Fruit fly (Drosophila melanogaster) whole organism, embryonic: ENCODE data around the gene CG31609.
A peak's percentile ranks its signal among the peaks of the same experiment; 100 is the strongest.

Experiments
- Abd-B ChIP-seq: fragments of 200-800 bp; sonication (Bioruptor generic); optimal IDR thresholded peaks from 2 replicates; lab custom pipeline; 2018; ENCODE audit warnings: missing biosample characterization, mild to moderate bottlenecking, missing genetic modification characterization, moderate library complexity
- Atf-2 ChIP-seq: fragments of 200-800 bp; sonication (Bioruptor generic); optimal IDR thresholded peaks from 2 replicates; lab custom pipeline; 2016; ENCODE audit warnings: missing biosample characterization, missing genetic modification characterization
- CG10274 ChIP-seq: fragments of 200-800 bp; sonication (Bioruptor generic); optimal IDR thresholded peaks from 3 replicates; lab custom pipeline; 2017; ENCODE audit warnings: missing biosample characterization, mild to moderate bottlenecking, missing genetic modification characterization
- CG12104 ChIP-seq: fragments of 200-800 bp; sonication (Bioruptor generic); optimal IDR thresholded peaks from 3 replicates; lab custom pipeline; 2016; ENCODE audit warnings: missing biosample characterization, missing genetic modification characterization
- CG12391 ChIP-seq: fragments of 200-800 bp; sonication (Bioruptor generic); optimal IDR thresholded peaks from 3 replicates; lab custom pipeline; 2018; ENCODE audit warnings: missing biosample characterization, mild to moderate bottlenecking, missing genetic modification characterization, moderate library complexity
- CG15696 ChIP-seq: fragments of 200-800 bp; sonication (Bioruptor generic); optimal IDR thresholded peaks from 2 replicates; lab custom pipeline; 2019; ENCODE audit warnings: missing biosample characterization, mild to moderate bottlenecking, missing genetic modification characterization, moderate library complexity
- CG16779 ChIP-seq: fragments of 200-800 bp; sonication (Bioruptor generic); IDR thresholded peaks from 2 replicates; pipeline ENCODE4 v1.3.6; 2022; ENCODE audit warnings: missing biosample characterization, missing genetic modification characterization
- CG16815 ChIP-seq: fragments of 200-800 bp; sonication (Bioruptor generic); optimal IDR thresholded peaks from 3 replicates; lab custom pipeline; 2017; ENCODE audit warnings: missing biosample characterization, mild to moderate bottlenecking, missing genetic modification characterization
- CG17802 ChIP-seq: fragments of 200-800 bp; sonication (Bioruptor generic); optimal IDR thresholded peaks from 2 replicates; lab custom pipeline; 2018; ENCODE audit warnings: missing biosample characterization, mild to moderate bottlenecking, missing genetic modification characterization, moderate library complexity
- CG1792 ChIP-seq: fragments of 200-800 bp; sonication (Bioruptor generic); optimal IDR thresholded peaks from 2 replicates; lab custom pipeline; 2016; ENCODE audit warnings: missing biosample characterization, missing genetic modification characterization
- CG2129 ChIP-seq: fragments of 200-800 bp; sonication (Bioruptor generic); IDR thresholded peaks from 2 replicates; pipeline ENCODE4 v1.3.6; 2022; ENCODE audit warnings: missing biosample characterization, missing genetic modification characterization; ENCODE audit not compliant: partially characterized antibody
- CG4617 ChIP-seq: fragments of 200-800 bp; sonication (Bioruptor generic); optimal IDR thresholded peaks from 3 replicates; lab custom pipeline; 2016; ENCODE audit warnings: missing biosample characterization, missing genetic modification characterization, borderline replicate concordance
- CG5180 ChIP-seq: fragments of 200-800 bp; sonication (Bioruptor generic); optimal IDR thresholded peaks from 3 replicates; lab custom pipeline; 2017; ENCODE audit warnings: missing biosample characterization, missing genetic modification characterization, mild to moderate bottlenecking, moderate library complexity, missing genetic modification reagents
- CG6654 ChIP-seq: fragments of 200-800 bp; sonication (Bioruptor generic); optimal IDR thresholded peaks from 2 replicates; lab custom pipeline; 2017; ENCODE audit warnings: missing biosample characterization, mild to moderate bottlenecking, missing genetic modification characterization
- CTCF ChIP-seq: fragments of 200-800 bp; sonication (Bioruptor generic); optimal IDR thresholded peaks from 2 replicates; lab custom pipeline; 2017; ENCODE audit warnings: missing biosample characterization, mild to moderate bottlenecking, missing genetic modification characterization, moderate library complexity
- Deaf1 ChIP-seq: fragments of 200-800 bp; optimal IDR thresholded peaks from 3 replicates; lab custom pipeline; 2019; ENCODE audit warnings: missing biosample characterization, mild to moderate bottlenecking, missing genetic modification characterization, moderate library complexity
- Dip3 ChIP-seq: fragments of 200-800 bp; sonication (Bioruptor generic); optimal IDR thresholded peaks from 3 replicates; lab custom pipeline; 2016; ENCODE audit warnings: missing biosample characterization, missing genetic modification characterization
- Dll ChIP-seq: fragments of 200-800 bp; sonication (Bioruptor generic); IDR thresholded peaks from 4 replicates; pipeline ENCODE4 v1.3.6; 2022; ENCODE audit warnings: missing biosample characterization, missing genetic modification characterization; ENCODE audit not compliant: partially characterized antibody
- Ets65A ChIP-seq: fragments of 200-800 bp; sonication (Bioruptor generic); peaks from one replicate; lab custom pipeline; 2016; ENCODE audit warnings: missing biosample characterization, missing genetic modification characterization
- Hmr ChIP-seq: fragments of 200-800 bp; sonication (Bioruptor generic); optimal IDR thresholded peaks from 3 replicates; lab custom pipeline; 2017; ENCODE audit warnings: mild to moderate bottlenecking, missing biosample characterization, missing genetic modification reagents, missing genetic modification characterization
- Mad ChIP-seq: fragments of 200-800 bp; sonication (Bioruptor generic); optimal IDR thresholded peaks from 2 replicates; lab custom pipeline; 2016; ENCODE audit warnings: missing biosample characterization, missing genetic modification characterization
- Nf-YB ChIP-seq: fragments of 200-800 bp; sonication (Bioruptor generic); optimal IDR thresholded peaks from 3 replicates; lab custom pipeline; 2019; ENCODE audit warnings: missing biosample characterization, mild to moderate bottlenecking, missing genetic modification characterization, moderate library complexity
- Nf-YC ChIP-seq: fragments of 200-800 bp; optimal IDR thresholded peaks from 3 replicates; lab custom pipeline; 2019; ENCODE audit warnings: missing biosample characterization, mild to moderate bottlenecking, missing genetic modification characterization, moderate library complexity
- Stat92E ChIP-seq, 3 experiments: fragments of >200 bp in 2 of 3; fragments of 200-800 bp in 1 of 3; sonication (Bioruptor generic) in 1 of 3; optimal IDR thresholded peaks; 2 replicates each; lab custom pipeline; 2017 to 2019; ENCODE audit warnings: missing biosample characterization in 3 of 3, missing genetic modification characterization in 3 of 3, mild to moderate bottlenecking in 1 of 3, moderate library complexity in 1 of 3
- Xbp1 ChIP-seq: fragments of 200-800 bp; sonication (Bioruptor generic); optimal IDR thresholded peaks from 3 replicates; lab custom pipeline; 2016; ENCODE audit warnings: missing biosample characterization, mild to moderate bottlenecking, missing genetic modification characterization
- ab ChIP-seq: fragments of 200-800 bp; sonication (Bioruptor generic); optimal IDR thresholded peaks from 2 replicates; lab custom pipeline; 2016; ENCODE audit warnings: missing biosample characterization, missing genetic modification characterization
- br ChIP-seq: fragments of >200 bp; optimal IDR thresholded peaks from 2 replicates; lab custom pipeline; 2017
- disco-r ChIP-seq: fragments of 200-800 bp; sonication (Bioruptor generic); optimal IDR thresholded peaks from 2 replicates; lab custom pipeline; 2016; ENCODE audit warnings: missing biosample characterization, missing genetic modification characterization
- dmrt99B ChIP-seq: fragments of 200-800 bp; sonication (Bioruptor generic); optimal IDR thresholded peaks from 2 replicates; lab custom pipeline; 2018; ENCODE audit warnings: missing biosample characterization, mild to moderate bottlenecking, missing genetic modification characterization, moderate library complexity
- ems ChIP-seq: fragments of 200-800 bp; sonication (Bioruptor generic); optimal IDR thresholded peaks from 3 replicates; lab custom pipeline; 2016; ENCODE audit warnings: missing biosample characterization, missing genetic modification characterization
- kah ChIP-seq: fragments of 200-800 bp; sonication (Bioruptor generic); optimal IDR thresholded peaks from 2 replicates; lab custom pipeline; 2018; ENCODE audit warnings: missing biosample characterization, mild to moderate bottlenecking, missing genetic modification characterization
- maf-S ChIP-seq: fragments of 200-800 bp; sonication (Bioruptor generic); optimal IDR thresholded peaks from 2 replicates; lab custom pipeline; 2016; ENCODE audit warnings: missing biosample characterization, missing genetic modification characterization
- mld ChIP-seq: fragments of 200-800 bp; sonication (Bioruptor generic); IDR thresholded peaks from 3 replicates; pipeline ENCODE4 v1.3.6; 2022; ENCODE audit warnings: missing biosample characterization, missing genetic modification characterization; ENCODE audit not compliant: partially characterized antibody
- otp ChIP-seq: fragments of 200-800 bp; sonication (Bioruptor generic); IDR thresholded peaks from 3 replicates; pipeline ENCODE4, ENCODE4 v1.3.6; 2022; ENCODE audit warnings: missing biosample characterization, missing genetic modification characterization
- psq ChIP-seq: fragments of 200-800 bp; sonication (Bioruptor generic); optimal IDR thresholded peaks from 2 replicates; lab custom pipeline; 2017; ENCODE audit warnings: missing biosample characterization, missing genetic modification characterization
- tgo ChIP-seq: fragments of 200-800 bp; sonication (Bioruptor generic); IDR thresholded peaks from 3 replicates; pipeline ENCODE4 v1.3.6; 2022; ENCODE audit warnings: missing biosample characterization, missing genetic modification characterization
- tx ChIP-seq: fragments of 200-800 bp; sonication (Bioruptor generic); optimal IDR thresholded peaks from 2 replicates; lab custom pipeline; 2016; ENCODE audit warnings: missing biosample characterization, missing genetic modification characterization
- vfl ChIP-seq: fragments of 200-800 bp; sonication (Bioruptor generic); optimal IDR thresholded peaks from 2 replicates; lab custom pipeline; 2016; ENCODE audit warnings: missing biosample characterization, missing genetic modification characterization

Gene CG31609

DNA sequence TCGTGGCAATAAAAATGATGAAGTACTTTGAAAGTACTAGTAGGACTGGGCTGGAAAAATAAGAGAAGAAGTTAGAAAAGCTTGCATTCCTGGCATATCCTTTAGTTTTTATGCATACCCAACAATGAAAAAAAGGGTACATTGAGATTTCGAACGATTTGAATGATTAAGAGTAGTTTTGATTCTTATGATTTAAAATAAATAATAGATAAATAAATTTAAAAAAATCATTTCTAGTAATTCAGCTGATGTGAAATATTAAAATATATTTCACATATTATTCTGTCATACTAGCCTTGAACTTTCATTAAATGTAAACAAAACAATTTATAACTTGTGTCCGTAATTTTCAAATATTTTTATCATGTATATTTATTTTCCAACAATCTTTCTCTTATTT, at the start of gene CG31609:
Gene CG31609 (plus strand): TSS at position 301 of the 400 bp plus-strand sequence.
- TF ChIP-seq Atf-2 (GFP tag; lab: Kevin White, UChicago): no peak
- no peak for TF ChIP-seq CG12104 (GFP tag; lab: Kevin White, UChicago)
- no peak for TF ChIP-seq kah (GFP tag; lab: Kevin White, UChicago)
- TF ChIP-seq maf-S: no peak
- no peak for TF ChIP-seq CG16779
- no peak for TF ChIP-seq CG10274 (GFP tag; lab: Kevin White, UChicago)
- no peak for TF ChIP-seq CG15696 (tag; lab: Kevin White, UChicago)
- no peak for TF ChIP-seq disco-r (GFP tag; lab: Kevin White, UChicago)
- no peak for TF ChIP-seq Xbp1 (GFP tag; lab: Kevin White, UChicago)
- TF ChIP-seq Mad (GFP tag; lab: Kevin White, UChicago): no peak
- no peak for TF ChIP-seq CG17802
- TF ChIP-seq dmrt99B: no peak
- no peak for TF ChIP-seq tx (GFP tag; lab: Kevin White, UChicago)
- TF ChIP-seq ems: no peak
- TF ChIP-seq Dll (GFP tag; lab: Robert Waterston, UW): no peak
- TF ChIP-seq mld (GFP tag; lab: Robert Waterston, UW): no peak

DNA sequence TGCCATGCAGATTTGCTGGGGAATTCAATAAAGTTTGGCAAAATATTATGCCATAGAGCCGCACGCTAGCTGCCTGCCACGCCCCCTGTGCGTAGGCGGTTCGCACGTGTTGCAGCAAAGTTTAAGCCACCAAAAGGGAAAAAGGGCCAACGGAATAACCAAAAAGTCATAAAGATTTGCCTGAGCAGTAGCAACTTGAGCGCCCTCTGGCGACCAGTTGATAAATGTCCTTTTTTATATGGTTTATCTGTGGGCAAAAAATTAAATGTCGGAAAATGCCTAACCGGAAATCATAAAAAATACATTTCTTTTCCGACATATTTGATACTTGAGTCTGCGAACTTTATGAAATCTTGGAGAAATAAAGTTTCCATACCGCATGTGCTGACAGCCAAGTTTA, 30.2 kb upstream of the CG31609 start:
- peak; percentile 50 for TF ChIP-seq CTCF
- no peak for TF ChIP-seq CG12391 (tag; lab: Kevin White, UChicago)
- TF ChIP-seq otp (GFP tag; lab: Robert Waterston, UW): no peak
- TF ChIP-seq CG5180 (GFP tag; lab: Kevin White, UChicago): no peak
- TF ChIP-seq CG16815 (GFP tag; lab: Kevin White, UChicago): no peak
- TF ChIP-seq Ets65A (GFP tag; lab: Kevin White, UChicago): peak; percentile 11

DNA sequence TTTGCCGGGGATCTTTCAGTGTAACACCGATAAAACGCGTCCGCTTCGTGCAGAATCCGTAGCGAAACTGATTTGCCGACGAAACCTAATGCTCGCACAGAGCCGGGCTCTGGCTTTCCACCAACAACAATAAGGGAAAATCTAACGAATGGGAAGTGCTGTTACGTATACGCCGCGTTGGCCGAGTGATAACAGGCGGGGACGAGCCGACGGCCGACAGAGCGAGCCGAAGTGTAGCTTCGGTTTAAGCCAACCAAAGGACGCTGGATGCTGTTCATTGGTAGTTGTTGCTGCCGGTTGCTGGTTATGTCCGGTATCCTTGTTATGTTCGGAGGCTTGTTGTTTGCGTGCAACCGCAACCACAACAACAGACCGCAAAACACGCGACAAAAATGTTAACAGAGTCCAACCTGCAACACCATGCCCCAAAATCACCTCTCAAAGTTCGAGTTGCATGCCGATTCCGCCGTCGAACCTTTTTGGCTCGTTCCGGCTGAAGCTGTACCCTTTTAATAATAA, 26.2 kb upstream of the CG31609 start, which contains the start of gene DIP-zeta:
Gene DIP-zeta (minus strand): TSS at position 71 of the 519 bp plus-strand sequence.
- TF ChIP-seq tgo (GFP tag; lab: Robert Waterston, UW): no peak
- no peak for TF ChIP-seq psq
- TF ChIP-seq Nf-YB (GFP tag; lab: Kevin White, UChicago): peak; percentile 77
- peak; percentile 96 for TF ChIP-seq CG5180 (GFP tag; lab: Kevin White, UChicago)
- peak; percentile 17 for TF ChIP-seq Ets65A (GFP tag; lab: Kevin White, UChicago)
- TF ChIP-seq Nf-YC: peak; percentile 93
- TF ChIP-seq Stat92E (GFP tag; optimal IDR thresholded peaks at IDR 0.05; lab: Kevin White, UChicago): no peak
- TF ChIP-seq Deaf1 (tag; lab: Kevin White, UChicago): peak; percentile 94
- no peak for TF ChIP-seq Abd-B (GFP tag; lab: Kevin White, UChicago)

DNA sequence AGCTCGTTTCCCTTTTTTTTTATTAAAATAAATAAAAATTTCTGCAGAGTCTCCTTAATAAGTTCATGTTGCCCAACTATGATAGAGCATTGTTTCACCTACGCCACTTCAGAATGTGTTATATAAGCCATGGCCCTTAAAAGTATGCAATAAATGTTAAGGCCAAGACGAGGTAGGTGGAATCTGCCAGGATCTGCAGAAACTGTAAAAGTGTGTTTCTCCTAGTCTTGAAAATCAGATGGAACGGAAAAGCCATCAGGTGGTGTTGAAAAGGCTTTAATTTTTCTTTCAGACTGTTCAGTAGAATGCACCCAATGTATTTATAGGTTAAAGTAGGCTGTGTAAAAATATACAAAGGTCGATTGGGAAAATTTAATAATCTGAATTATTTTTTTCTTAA, 20.5 kb upstream of the CG31609 start, which contains the start of gene CG12439:
Gene CG12439 (plus strand): TSS at position 301 of the 400 bp plus-strand sequence.
- no peak for TF ChIP-seq CG1792 (GFP tag; lab: Kevin White, UChicago)

DNA sequence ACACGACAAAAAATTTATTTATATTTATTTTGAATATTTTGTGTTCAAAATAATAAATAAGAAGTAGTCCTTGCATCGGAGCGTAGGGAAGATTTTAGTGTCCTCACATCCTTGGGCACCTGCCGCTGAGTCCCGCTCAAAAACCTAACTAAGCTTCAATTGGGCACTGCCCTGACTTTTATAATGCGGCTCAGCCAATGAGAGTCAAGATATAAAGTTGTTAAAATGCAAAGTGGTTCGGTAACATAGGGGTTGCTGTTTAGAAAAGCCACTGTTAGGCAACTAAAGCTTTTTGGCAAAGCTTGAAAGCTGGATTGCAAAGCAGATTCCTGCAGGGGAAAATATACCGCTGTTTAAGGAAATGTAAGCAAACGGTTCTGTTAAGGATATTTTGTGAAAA, 14.6 kb upstream of the CG31609 start:
- TF ChIP-seq br (lab: Kevin White, UChicago): no peak
- TF ChIP-seq vfl: no peak
- peak; percentile 94 for TF ChIP-seq Nf-YC
- TF ChIP-seq CG4617 (GFP tag; lab: Kevin White, UChicago): no peak
- no peak for TF ChIP-seq Dip3
- TF ChIP-seq ab (GFP tag; lab: Kevin White, UChicago): no peak
- no peak for TF ChIP-seq Hmr (GFP tag; lab: Kevin White, UChicago)
- no peak for TF ChIP-seq CG2129 (GFP tag; lab: Robert Waterston, UW)
- TF ChIP-seq Nf-YB (GFP tag; lab: Kevin White, UChicago): peak; percentile 91
- TF ChIP-seq CG6654: no peak
- TF ChIP-seq, all 482 proteins: peak for 2
